Worm (Caenorhabditis elegans) whole organism, mixed stage, embryonic: ENCODE measurements around the gene fbxa-26.

Experiments used
- ces-1 ChIP-seq: fragments of 150-350 bp; optimal IDR thresholded peaks from 2 replicates; lab custom pipeline; 2014; ENCODE audit warnings: missing biosample characterization, missing genetic modification reagents, missing genetic modification characterization
- elt-1 ChIP-seq: sonication (generic microtip); optimal IDR thresholded peaks from 2 replicates; lab custom pipeline; 2017; ENCODE audit warnings: missing genetic modification characterization, mild to moderate bottlenecking, missing compliant biosample characterization, antibody characterized with exemption, moderate library complexity, borderline replicate concordance; ENCODE audit not compliant: insufficient read depth
- snpc-4 ChIP-seq: fragments of 150-350 bp; optimal IDR thresholded peaks from 2 replicates; lab custom pipeline; 2014; ENCODE audit warnings: missing biosample characterization, missing genetic modification characterization
- unc-62 ChIP-seq: fragments of 150-350 bp; optimal IDR thresholded peaks from 2 replicates; lab custom pipeline; 2014; ENCODE audit warnings: missing biosample characterization, missing genetic modification reagents, missing genetic modification characterization
- ztf-11 ChIP-seq: fragments of 150-350 bp; optimal IDR thresholded peaks from 2 replicates; lab custom pipeline; 2014; ENCODE audit warnings: missing biosample characterization, missing genetic modification characterization

- TF ChIP-seq snpc-4 (tag; lab: Kevin White, UChicago), result no peak
- no peak for TF ChIP-seq ces-1
- TF ChIP-seq elt-1 (tag; lab: Kevin White, UChicago), result no peak
- TF ChIP-seq ztf-11 (tag; lab: Kevin White, UChicago), result no peak
- TF ChIP-seq unc-62, result no peak
Measured at ce11 chrIII:1314283-1314682, 28.0 kb downstream of the fbxa-26 start.
